Worm (Caenorhabditis elegans) whole organism, L3 larva: ENCODE data around the gene F47B8.10.

Source experiments
- aly-2 ChIP-seq: fragments of 150-350 bp; optimal IDR thresholded peaks from 2 replicates; lab custom pipeline; 2014; ENCODE audit warnings: missing biosample characterization, missing genetic modification characterization
- ama-1 ChIP-seq: fragments of 150-350 bp; optimal IDR thresholded peaks from 2 replicates; lab custom pipeline; 2018
- egl-5 ChIP-seq: fragments of 150-350 bp; optimal IDR thresholded peaks from 2 replicates; lab custom pipeline; 2017; ENCODE audit warnings: missing biosample characterization, missing genetic modification reagents, missing genetic modification characterization, inconsistent platforms
- elt-2 ChIP-seq: sonication (generic microtip); optimal IDR thresholded peaks from 2 replicates; lab custom pipeline; 2016; ENCODE audit warnings: missing genetic modification reagents, mild to moderate bottlenecking, missing genetic modification characterization, missing compliant biosample characterization
- jun-1 ChIP-seq: fragments of 150-350 bp; optimal IDR thresholded peaks from 2 replicates; lab custom pipeline; 2014; ENCODE audit warnings: missing biosample characterization, missing genetic modification reagents, missing genetic modification characterization
- lsy-12 ChIP-seq: sonication (generic microtip); optimal IDR thresholded peaks from 2 replicates; lab custom pipeline; 2016; ENCODE audit warnings: mild to moderate bottlenecking, missing genetic modification characterization, missing compliant biosample characterization
- mdl-1 ChIP-seq: fragments of 150-350 bp; optimal IDR thresholded peaks from 2 replicates; lab custom pipeline; 2014; ENCODE audit warnings: missing biosample characterization, missing genetic modification characterization
- nhr-237 ChIP-seq: fragments of 150-350 bp; optimal IDR thresholded peaks from 2 replicates; lab custom pipeline; 2014; ENCODE audit warnings: missing biosample characterization, missing genetic modification characterization
- nhr-28 ChIP-seq: fragments of 150-350 bp; optimal IDR thresholded peaks from 2 replicates; lab custom pipeline; 2014; ENCODE audit warnings: missing biosample characterization, missing genetic modification characterization
- nhr-43 ChIP-seq: sonication (generic microtip); optimal IDR thresholded peaks from 2 replicates; lab custom pipeline; 2016; ENCODE audit warnings: mild to moderate bottlenecking, missing genetic modification characterization, missing compliant biosample characterization; ENCODE audit not compliant: poor library complexity, severe bottlenecking
- zag-1 ChIP-seq: fragments of 150-350 bp; optimal IDR thresholded peaks from 2 replicates; lab custom pipeline; 2014; ENCODE audit warnings: missing biosample characterization, missing genetic modification characterization

- TF ChIP-seq mdl-1 (tag; lab: Kevin White, UChicago) (no peak), elt-2 (no peak), aly-2 (tag; lab: Kevin White, UChicago) (no peak), nhr-237 (tag; lab: Kevin White, UChicago) (no peak), egl-5 (no peak), nhr-28 (tag; lab: Kevin White, UChicago) (no peak), ama-1 (lab: Kevin White, UChicago) (no peak), lsy-12 (tag; lab: Kevin White, UChicago) (no peak), zag-1 (no peak), jun-1 (tag; lab: Kevin White, UChicago) (no peak), nhr-43 (tag; lab: Kevin White, UChicago) (no peak)
Measured at ce11 chrV:14299569-14300064, 42.2 kb upstream of the F47B8.10 start, which contains the start of the genes spig-3 and F14D7.12.
